Fruit fly (Drosophila melanogaster): Measurements from ENCODE around the gene Mettl2.

The Mettl2 gene

dm6 chr3L:1614465-1615084, 24.5 kb downstream of the Mettl2 start:
- TF ChIP-seq noc (tag; optimal IDR thresholded peaks at IDR 0.05), result no peak

dm6 chr3L:1609611-1610010, 29.4 kb downstream of the Mettl2 start:
- TF ChIP-seq noc (tag; optimal IDR thresholded peaks at IDR 0.05), result no peak

dm6 chr3L:1602833-1603128, 36.3 kb downstream of the Mettl2 start, which contains the start of the genes CG18170 and CG33791:
Gene CG18170, plus strand, starts transcription at chr3L:1602954.
Gene CG33791, plus strand, starts transcription at chr3L:1602954.
- no peak for TF ChIP-seq noc (tag; optimal IDR thresholded peaks at IDR 0.05)

- peak; percentile 80 for TF ChIP-seq noc (tag; optimal IDR thresholded peaks at IDR 0.05)
These were observed 36.8 kb downstream of the Mettl2 start, which contains the start of gene CG12104 for dm6 chr3L:1602064-1602832. Gene CG12104, minus strand, starts transcription at chr3L:1602674.

- no peak for TF ChIP-seq noc (tag; optimal IDR thresholded peaks at IDR 0.05)
These were observed 46.1 kb downstream of the Mettl2 start for dm6 chr3L:1592822-1593452.

dm6 chr3L:1591692-1592371, 47.2 kb downstream of the Mettl2 start:
- TF ChIP-seq noc (tag; optimal IDR thresholded peaks at IDR 0.05), result peak; percentile 86

dm6 chr3L:1590194-1590593, 48.8 kb downstream of the Mettl2 start:
- TF ChIP-seq noc (tag; optimal IDR thresholded peaks at IDR 0.05), result no peak

All from whole organism, larva.